Fruit fly (Drosophila melanogaster): Measurements from ENCODE around the gene FER.

The FER gene

dm6 chr3R:9404104-9404512 lies 9.8 kb upstream of the FER start, which contains the start of the genes CG9356, BBIP1 and CG8135 (continued):
- TF ChIP-seq Sry-δ (GFP tag; optimal IDR thresholded peaks at IDR 0.05) (peak; percentile 72), CG2199 (GFP tag; IDR thresholded peaks at IDR 0.05) (no peak), CG7786 (GFP tag; optimal IDR thresholded peaks at IDR 0.05) (peak; percentile 76), repo (GFP tag; optimal IDR thresholded peaks at IDR 0.05) (peak; percentile 52), aop (GFP tag; IDR thresholded peaks at IDR 0.05) (no peak), H15 (GFP tag; IDR thresholded peaks at IDR 0.05) (peak; percentile 66; the same call in 2 of the 3 replicates), grau (tag; optimal IDR thresholded peaks at IDR 0.05) (peak; percentile 66), bab2 (GFP tag; optimal IDR thresholded peaks at IDR 0.05) (peak; percentile 84), CG12391 (tag; optimal IDR thresholded peaks at IDR 0.05) (peak; percentile 87), CG6765 (GFP tag; optimal IDR thresholded peaks at IDR 0.05) (peak; percentile 44), dimm (GFP tag; IDR thresholded peaks at IDR 0.05) (no peak), pan (optimal IDR thresholded peaks at IDR 0.05) (no peak), pan (GFP tag; optimal IDR thresholded peaks at IDR 0.05 in 1 of 2, IDR thresholded peaks at IDR 0.05 in 1 of 2) (peak in 1 of 2 experiments; percentile 80), CG5953 (GFP tag; IDR thresholded peaks at IDR 0.05) (peak; percentile 51; the same call in 1 of the 2 replicates), CG11093 (GFP tag; IDR thresholded peaks at IDR 0.05) (no peak), CG2202 (tag; optimal IDR thresholded peaks at IDR 0.05) (peak; percentile 41), tin (GFP tag; optimal IDR thresholded peaks at IDR 0.05) (peak; percentile 79), gce (GFP tag; IDR thresholded peaks at IDR 0.05) (no peak), CG15011 (GFP tag; optimal IDR thresholded peaks at IDR 0.05) (no peak), Ets97D (GFP tag; optimal IDR thresholded peaks at IDR 0.05) (peak; percentile 91), lab (GFP tag; optimal IDR thresholded peaks at IDR 0.05) (no peak), Adf1 (GFP tag; IDR thresholded peaks at IDR 0.05) (peak; percentile 29; the same call in 1 of the 2 replicates), sr (GFP tag; IDR thresholded peaks at IDR 0.05) (peak; percentile 58; the same call in 1 of the 3 replicates), NFAT (GFP tag; IDR thresholded peaks at IDR 0.05) (peak; percentile 24; the same call in 1 of the 2 replicates), D19B (GFP tag; optimal IDR thresholded peaks at IDR 0.05) (no peak), Bteb2 (GFP tag; optimal IDR thresholded peaks at IDR 0.05) (peak; percentile 82), CG9876 (GFP tag; optimal IDR thresholded peaks at IDR 0.05) (peak; percentile 61), CG8281 (tag; optimal IDR thresholded peaks at IDR 0.05) (no peak), CG5180 (GFP tag; optimal IDR thresholded peaks at IDR 0.05) (no peak), h (optimal IDR thresholded peaks at IDR 0.05) (no peak), tio (GFP tag; optimal IDR thresholded peaks at IDR 0.05) (no peak), CG2678 (tag; optimal IDR thresholded peaks at IDR 0.05) (no peak), Fer1 (GFP tag; optimal IDR thresholded peaks at IDR 0.05) (peak; percentile 78), Sox102F (GFP tag; optimal IDR thresholded peaks at IDR 0.05) (no peak), Meics (GFP tag; optimal IDR thresholded peaks at IDR 0.05) (peak; percentile 41), Doc2 (GFP tag; IDR thresholded peaks at IDR 0.05) (no peak), CG12744 (GFP tag; optimal IDR thresholded peaks at IDR 0.05) (peak; percentile 68), onecut (GFP tag; IDR thresholded peaks at IDR 0.05) (peak; percentile 86), wor (GFP tag; IDR thresholded peaks at IDR 0.05) (peak; percentile 35; the same call in 1 of the 2 replicates), nerfin-1 (tag; optimal IDR thresholded peaks at IDR 0.05) (peak; percentile 54), unc-4 (GFP tag; IDR thresholded peaks at IDR 0.05; ENCODE audit: partially characterized antibody) (peak; percentile 57; the same call in 1 of the 2 replicates), sens (GFP tag) (peak; percentile 98), lov (optimal IDR thresholded peaks at IDR 0.05) (no peak), lov (GFP tag; IDR thresholded peaks at IDR 0.05) (no peak), HmgZ (tag; optimal IDR thresholded peaks at IDR 0.05) (peak; percentile 85), Awh (GFP tag; IDR thresholded peaks at IDR 0.05) (no peak), Ptx1 (GFP tag; IDR thresholded peaks at IDR 0.05) (peak; percentile 71), Poxn (GFP tag; IDR thresholded peaks at IDR 0.05) (no peak), en (GFP tag; optimal IDR thresholded peaks at IDR 0.05) (peak; percentile 73), HLHmδ (GFP tag; optimal IDR thresholded peaks at IDR 0.05) (no peak), Mes4 (GFP tag; optimal IDR thresholded peaks at IDR 0.05) (peak; percentile 76), CG32767 (GFP tag; IDR thresholded peaks at IDR 0.05) (no peak), CG30431 (GFP tag; optimal IDR thresholded peaks at IDR 0.05) (no peak)

All from whole organism, embryonic.